Fruit fly (Drosophila melanogaster): Measurements from ENCODE around the gene Rubicon.

The Rubicon gene

dm6 chrX:8636114-8636929 lies 40.5 kb upstream of the Rubicon start (continued):
- TF ChIP-seq dmrt11E (tag; optimal IDR thresholded peaks at IDR 0.05): peak; percentile 50
- no peak for TF ChIP-seq CG11456 (GFP tag; IDR thresholded peaks at IDR 0.05)
- TF ChIP-seq sqz (GFP tag; optimal IDR thresholded peaks at IDR 0.05): peak; percentile 64
- no peak for TF ChIP-seq Oaz (GFP tag; IDR thresholded peaks at IDR 0.05)
- TF ChIP-seq gem (tag; optimal IDR thresholded peaks at IDR 0.05): peak; percentile 51
- TF ChIP-seq zf30C (GFP tag; optimal IDR thresholded peaks at IDR 0.05): peak; percentile 61
- TF ChIP-seq CG1602 (GFP tag; optimal IDR thresholded peaks at IDR 0.05): no peak
- peak; percentile 3 for TF ChIP-seq Nf-YB (GFP tag; optimal IDR thresholded peaks at IDR 0.05)
- peak; percentile 17 for TF ChIP-seq CG10267 (tag; optimal IDR thresholded peaks at IDR 0.05)
- peak; percentile 61 for TF ChIP-seq sens (GFP tag)
- TF ChIP-seq CG1832 (GFP tag; optimal IDR thresholded peaks at IDR 0.05): peak; percentile 78
- no peak for TF ChIP-seq fru (optimal IDR thresholded peaks at IDR 0.05)

- TF ChIP-seq CG15479 (GFP tag; optimal IDR thresholded peaks at IDR 0.05) (peak; percentile 14), Dad (GFP tag; optimal IDR thresholded peaks at IDR 0.05) (no peak), CrebB (tag; optimal IDR thresholded peaks at IDR 0.05) (no peak), seq (GFP tag; IDR thresholded peaks at IDR 0.05) (peak; percentile 33; the same call in 1 of the 2 replicates), oc (tag; optimal IDR thresholded peaks at IDR 0.05) (peak; percentile 89), Atf6 (GFP tag; IDR thresholded peaks at IDR 0.05) (no peak), kni (GFP tag; optimal IDR thresholded peaks at IDR 0.05) (peak; percentile 45), Nf-YB (GFP tag; optimal IDR thresholded peaks at IDR 0.05) (peak; percentile 93), cad (GFP tag; optimal IDR thresholded peaks at IDR 0.05) (peak; percentile 52), eyg (GFP tag; optimal IDR thresholded peaks at IDR 0.05) (no peak), CG13624 (GFP tag; optimal IDR thresholded peaks at IDR 0.05) (no peak), grn (GFP tag; optimal IDR thresholded peaks at IDR 0.05) (peak; percentile 51), Neu2 (GFP tag; optimal IDR thresholded peaks at IDR 0.05; ENCODE audit: borderline replicate concordance) (no peak), unc-4 (GFP tag; IDR thresholded peaks at IDR 0.05; ENCODE audit: partially characterized antibody) (no peak), CG5180 (GFP tag; optimal IDR thresholded peaks at IDR 0.05) (no peak), Nf-YC (tag; optimal IDR thresholded peaks at IDR 0.05) (peak; percentile 82), MESR4 (GFP tag; optimal IDR thresholded peaks at IDR 0.05) (no peak)
Observed at dm6 chrX:8637013-8637412, 39.9 kb upstream of the Rubicon start.

- TF ChIP-seq CG1832 (GFP tag; optimal IDR thresholded peaks at IDR 0.05) (peak; percentile 40), sqz (GFP tag; optimal IDR thresholded peaks at IDR 0.05) (peak; percentile 32), Ptx1 (GFP tag; IDR thresholded peaks at IDR 0.05) (no peak), ttk (GFP tag; IDR thresholded peaks at IDR 0.05) (no peak), emc (GFP tag; optimal IDR thresholded peaks at IDR 0.05) (no peak), CG10321 (GFP tag; IDR thresholded peaks at IDR 0.05) (0 out of 2 replicates have a peak, but pooled peaks have one; percentile 22), seq (GFP tag; IDR thresholded peaks at IDR 0.05) (peak; percentile 83), pros (GFP tag; optimal IDR thresholded peaks at IDR 0.05) (peak; percentile 39), cg (GFP tag; optimal IDR thresholded peaks at IDR 0.05) (peak; percentile 79), oc (tag; optimal IDR thresholded peaks at IDR 0.05) (peak; percentile 95), Nf-YB (GFP tag; optimal IDR thresholded peaks at IDR 0.05) (peak; percentile 90), Nf-YC (tag; optimal IDR thresholded peaks at IDR 0.05) (peak; percentile 91), CG10654 (GFP tag; optimal IDR thresholded peaks at IDR 0.05) (no peak), Trl (optimal IDR thresholded peaks at IDR 0.05) (peak; percentile 23 to 36), Trl (GFP tag; optimal IDR thresholded peaks at IDR 0.05) (no peak)
Observed at dm6 chrX:8640636-8641216, 36.1 kb upstream of the Rubicon start.
